Worm (Caenorhabditis elegans) whole organism, late embryonic: ENCODE measurements around the gene T05C7.7.

Experiments
- K02D7.2 ChIP-seq: sonication (generic microtip); optimal IDR thresholded peaks from 2 replicates; lab custom pipeline; 2017; ENCODE audit warnings: mild to moderate bottlenecking, missing genetic modification characterization, missing compliant biosample characterization
- K09A11.1 ChIP-seq: sonication (generic microtip); optimal IDR thresholded peaks from 2 replicates; lab custom pipeline; 2017; ENCODE audit warnings: antibody characterized with exemption, mild to moderate bottlenecking, missing genetic modification characterization, missing compliant biosample characterization; ENCODE audit not compliant: insufficient read depth
- Y22D7AL.16 ChIP-seq: sonication (generic microtip); optimal IDR thresholded peaks from 2 replicates; lab custom pipeline; 2016; ENCODE audit warnings: missing genetic modification characterization, missing compliant biosample characterization
- ceh-2 ChIP-seq: sonication (generic microtip); optimal IDR thresholded peaks from 2 replicates; lab custom pipeline; 2016; ENCODE audit warnings: missing genotype, missing genetic modification characterization, missing compliant biosample characterization
- ceh-24 ChIP-seq: sonication (generic microtip); optimal IDR thresholded peaks from 2 replicates; lab custom pipeline; 2016; ENCODE audit warnings: mild to moderate bottlenecking, missing genetic modification characterization, missing compliant biosample characterization
- ceh-30 ChIP-seq: fragments of 150-350 bp; optimal IDR thresholded peaks from 2 replicates; lab custom pipeline; 2014; ENCODE audit warnings: missing biosample characterization, missing genetic modification characterization
- ceh-31 ChIP-seq: sonication (generic microtip); optimal IDR thresholded peaks from 2 replicates; lab custom pipeline; 2016; ENCODE audit warnings: missing genetic modification characterization, missing compliant biosample characterization
- ceh-34 ChIP-seq: sonication (generic microtip); optimal IDR thresholded peaks from 2 replicates; lab custom pipeline; 2016; ENCODE audit warnings: mild to moderate bottlenecking, missing genetic modification characterization, missing compliant biosample characterization
- ceh-45 ChIP-seq: fragments of 200-800 bp; sonication (Bioruptor generic); IDR thresholded peaks from 2 replicates; pipeline ENCODE4 v1.3.6; 2022; ENCODE audit warnings: missing genetic modification reagents, missing genetic modification characterization, missing compliant biosample characterization
- che-1 ChIP-seq: sonication (generic microtip); optimal IDR thresholded peaks from 2 replicates; lab custom pipeline; 2016; ENCODE audit warnings: mild to moderate bottlenecking, missing genetic modification characterization, missing compliant biosample characterization
- dmd-4 ChIP-seq: sonication (generic microtip); optimal IDR thresholded peaks from 2 replicates; lab custom pipeline; 2016; ENCODE audit warnings: borderline replicate concordance, missing genetic modification characterization, missing compliant biosample characterization
- dve-1 ChIP-seq: sonication (generic microtip); optimal IDR thresholded peaks from 2 replicates; lab custom pipeline; 2017; ENCODE audit warnings: antibody characterized with exemption, mild to moderate bottlenecking, missing genetic modification characterization, missing compliant biosample characterization
- fax-1 ChIP-seq: sonication (generic microtip); optimal IDR thresholded peaks from 2 replicates; lab custom pipeline; 2016; ENCODE audit warnings: missing genotype, missing genetic modification characterization, missing compliant biosample characterization
- fkh-10 ChIP-seq: fragments of 150-350 bp; optimal IDR thresholded peaks from 2 replicates; lab custom pipeline; 2014; ENCODE audit warnings: missing biosample characterization, missing genetic modification reagents, missing genetic modification characterization
- fkh-6 ChIP-seq: sonication (generic microtip); optimal IDR thresholded peaks from 2 replicates; lab custom pipeline; 2016; ENCODE audit warnings: missing genetic modification characterization, missing compliant biosample characterization
- gmeb-2 ChIP-seq: sonication (generic microtip); optimal IDR thresholded peaks from 2 replicates; lab custom pipeline; 2016; ENCODE audit warnings: missing genetic modification characterization, inconsistent platforms, missing compliant biosample characterization
- hlh-13 ChIP-seq: fragments of 200-800 bp; sonication (Bioruptor generic); optimal IDR thresholded peaks from 2 replicates; lab custom pipeline; 2018; ENCODE audit warnings: mild to moderate bottlenecking, missing genetic modification characterization, missing compliant biosample characterization
- hlh-15 ChIP-seq: sonication (generic microtip); optimal IDR thresholded peaks from 2 replicates; lab custom pipeline; 2016; ENCODE audit warnings: missing genetic modification characterization, missing compliant biosample characterization
- hlh-30 ChIP-seq: sonication (generic microtip); optimal IDR thresholded peaks from 2 replicates; lab custom pipeline; 2017; ENCODE audit warnings: antibody characterized with exemption, missing genetic modification characterization, missing compliant biosample characterization; ENCODE audit not compliant: insufficient read depth
- hlh-6 ChIP-seq: sonication (generic microtip); optimal IDR thresholded peaks from 2 replicates; lab custom pipeline; 2016; ENCODE audit warnings: missing genotype, missing genetic modification characterization, missing compliant biosample characterization
- madf-2 ChIP-seq: sonication (generic microtip); optimal IDR thresholded peaks from 2 replicates; lab custom pipeline; 2017; ENCODE audit warnings: missing genetic modification characterization, missing compliant biosample characterization
- mec-3 ChIP-seq: sonication (generic microtip); optimal IDR thresholded peaks from 2 replicates; lab custom pipeline; 2016; ENCODE audit warnings: borderline replicate concordance, missing genetic modification characterization, missing compliant biosample characterization
- nfya-1 ChIP-seq: sonication (generic microtip); optimal IDR thresholded peaks from 2 replicates; lab custom pipeline; 2017; ENCODE audit warnings: missing genetic modification characterization, mild to moderate bottlenecking, missing compliant biosample characterization, antibody characterized with exemption, moderate library complexity
- nhr-11 ChIP-seq: fragments of 150-350 bp; optimal IDR thresholded peaks from 2 replicates; lab custom pipeline; 2014; ENCODE audit warnings: missing biosample characterization, missing genetic modification characterization
- nhr-232 ChIP-seq: sonication (generic microtip); optimal IDR thresholded peaks from 2 replicates; lab custom pipeline; 2016; ENCODE audit warnings: missing genetic modification characterization, missing compliant biosample characterization
- pat-9 ChIP-seq: fragments of 200-800 bp; sonication (Bioruptor generic); optimal IDR thresholded peaks from 2 replicates; lab custom pipeline; 2018; ENCODE audit warnings: mild to moderate bottlenecking, missing genetic modification characterization, moderate library complexity, missing compliant biosample characterization
- pax-1 ChIP-seq: fragments of 150-350 bp; optimal IDR thresholded peaks from 2 replicates; lab custom pipeline; 2014; ENCODE audit warnings: missing biosample characterization, missing genetic modification characterization
- pha-4 ChIP-seq: fragments of 150-350 bp; optimal IDR thresholded peaks from 2 replicates; lab custom pipeline; 2018; ENCODE audit warnings: missing biosample characterization, missing genetic modification reagents, missing genetic modification characterization
- pqm-1 ChIP-seq: sonication (generic microtip); optimal IDR thresholded peaks from 2 replicates; lab custom pipeline; 2016; ENCODE audit warnings: missing genetic modification characterization, missing compliant biosample characterization
- rnt-1 ChIP-seq: sonication (generic microtip); optimal IDR thresholded peaks from 2 replicates; lab custom pipeline; 2016; ENCODE audit warnings: missing genetic modification characterization, missing compliant biosample characterization
- sdc-2 ChIP-seq: sonication (generic microtip); optimal IDR thresholded peaks from 2 replicates; lab custom pipeline; 2016; ENCODE audit warnings: missing genotype, missing genetic modification characterization, missing compliant biosample characterization
- syd-9 ChIP-seq: sonication (generic microtip); optimal IDR thresholded peaks from 2 replicates; lab custom pipeline; 2016; ENCODE audit warnings: mild to moderate bottlenecking, missing genetic modification characterization, moderate library complexity, missing compliant biosample characterization
- unc-55 ChIP-seq: sonication (generic microtip); optimal IDR thresholded peaks from 2 replicates; lab custom pipeline; 2017; ENCODE audit warnings: missing biosample characterization, missing genetic modification reagents, missing genetic modification characterization
- unc-86 ChIP-seq: sonication (generic microtip); optimal IDR thresholded peaks from 2 replicates; lab custom pipeline; 2016; ENCODE audit warnings: missing genetic modification characterization, missing compliant biosample characterization
- ztf-16 ChIP-seq: sonication (generic microtip); optimal IDR thresholded peaks from 2 replicates; lab custom pipeline; 2017; ENCODE audit warnings: missing genetic modification characterization, missing compliant biosample characterization

The T05C7.7 gene

ce11 chrIV:51219-51618 is 10.3 kb upstream of the T05C7.7 start (continued):
- TF ChIP-seq unc-86 (no peak), ceh-2 (tag; lab: Kevin White, UChicago) (peak; percentile 9), fax-1 (tag; lab: Kevin White, UChicago) (no peak)

- TF ChIP-seq pat-9 (tag; lab: Kevin White, UChicago) (no peak), dmd-4 (tag; lab: Kevin White, UChicago) (no peak), unc-55 (no peak), unc-86 (no peak), nhr-11 (tag; lab: Kevin White, UChicago) (no peak)
Measured at ce11 chrIV:53539-53938, 8.0 kb upstream of the T05C7.7 start, which contains the start of gene T05C7.4. Gene T05C7.4 (minus strand): TSS chrIV:53639.

ce11 chrIV:58818-59217 is 2.7 kb upstream of the T05C7.7 start, which contains the start of gene T05C7.5:
Gene T05C7.5 (minus strand): TSS chrIV:58918.
- no peak for TF ChIP-seq ceh-30 (tag; lab: Kevin White, UChicago)
- TF ChIP-seq fkh-6 (tag; lab: Kevin White, UChicago): no peak
- TF ChIP-seq pax-1 (tag; lab: Kevin White, UChicago): no peak
- no peak for TF ChIP-seq sdc-2 (tag; lab: Kevin White, UChicago)
- TF ChIP-seq, all 69 proteins: peak for 0

- TF ChIP-seq dmd-4 (tag; lab: Kevin White, UChicago) (no peak), mec-3 (no peak), Y22D7AL.16 (tag; lab: Kevin White, UChicago) (no peak), K02D7.2 (tag; lab: Kevin White, UChicago) (no peak), ceh-2 (tag; lab: Kevin White, UChicago) (no peak), pha-4 (no peak), ceh-31 (tag; lab: Kevin White, UChicago) (no peak), hlh-30 (no peak), hlh-13 (no peak), rnt-1 (tag; lab: Kevin White, UChicago) (no peak), K09A11.1 (no peak), hlh-6 (tag; lab: Kevin White, UChicago) (no peak), gmeb-2 (tag; lab: Kevin White, UChicago) (no peak)
Measured at ce11 chrIV:71266-71665, 9.7 kb downstream of the T05C7.7 start.

ce11 chrIV:73175-73574 is 11.6 kb downstream of the T05C7.7 start:
- TF ChIP-seq ceh-45 (GFP tag; lab: Robert Waterston, UW) (no peak), K02D7.2 (tag; lab: Kevin White, UChicago) (no peak), dmd-4 (tag; lab: Kevin White, UChicago) (no peak), syd-9 (no peak), ceh-34 (tag; lab: Kevin White, UChicago) (no peak), nfya-1 (tag; lab: Kevin White, UChicago) (no peak), hlh-15 (tag; lab: Kevin White, UChicago) (no peak)

ce11 chrIV:76070-76469 is 14.5 kb downstream of the T05C7.7 start, which contains the start of gene T05C7.8:
Gene T05C7.8 (plus strand): TSS chrIV:76370.
- TF ChIP-seq dmd-4 (tag; lab: Kevin White, UChicago) (no peak), dve-1 (tag; lab: Kevin White, UChicago) (no peak), nhr-232 (tag; lab: Kevin White, UChicago) (no peak), madf-2 (tag; lab: Kevin White, UChicago) (no peak), che-1 (tag; lab: Kevin White, UChicago) (no peak), sdc-2 (tag; lab: Kevin White, UChicago) (no peak), nhr-11 (tag; lab: Kevin White, UChicago) (no peak), mec-3 (no peak), hlh-15 (tag; lab: Kevin White, UChicago) (no peak), pqm-1 (tag; lab: Kevin White, UChicago) (no peak), fkh-10 (GFP tag; lab: Kevin White, UChicago) (no peak), ztf-16 (tag; lab: Kevin White, UChicago) (no peak), hlh-30 (no peak), ceh-24 (tag; lab: Kevin White, UChicago) (no peak), pax-1 (tag; lab: Kevin White, UChicago) (no peak)
